Fruit fly (Drosophila melanogaster) whole organism, embryonic: ENCODE data around the gene CG32040.

Source experiments
- CG14441 ChIP-seq: fragments of 200-800 bp; sonication (Bioruptor generic); IDR thresholded peaks from 2 replicates; pipeline ENCODE4 v1.3.6; 2022; ENCODE audit warnings: missing biosample characterization, missing genetic modification characterization
- CG8290 ChIP-seq, 3 experiments: fragments of 200-800 bp; sonication (Bioruptor generic); optimal IDR thresholded peaks; 2 replicates each; lab custom pipeline; 2016 to 2019; ENCODE audit warnings: missing biosample characterization in 3 of 3, missing genetic modification characterization in 3 of 3, mild to moderate bottlenecking in 2 of 3, moderate library complexity in 1 of 3
- Side ChIP-seq: fragments of 200-800 bp; sonication (Bioruptor generic); optimal IDR thresholded peaks from 2 replicates; lab custom pipeline; 2016; ENCODE audit warnings: missing biosample characterization, missing genetic modification characterization
- chinmo ChIP-seq: fragments of 200-800 bp; sonication (Bioruptor generic); IDR thresholded peaks from 4 replicates; pipeline ENCODE4 v1.3.6; 2022; ENCODE audit warnings: missing biosample characterization, missing genetic modification characterization; ENCODE audit not compliant: partially characterized antibody
- ci ChIP-seq: fragments of 200-800 bp; sonication (Bioruptor generic); IDR thresholded peaks from 3 replicates; pipeline ENCODE4 v1.3.6; 2022; ENCODE audit warnings: missing biosample characterization, missing genetic modification characterization
- lola ChIP-seq, 3 experiments: fragments of >200 bp in 2 of 3; fragments of 200-800 bp in 1 of 3; sonication (Bioruptor generic) in 1 of 3; optimal IDR thresholded peaks; 2 replicates each; lab custom pipeline; 2017 to 2019; ENCODE audit warnings: missing biosample characterization in 3 of 3, missing genetic modification characterization in 3 of 3, mild to moderate bottlenecking in 1 of 3, moderate library complexity in 1 of 3
- pb ChIP-seq: fragments of 200-800 bp; sonication (Bioruptor generic); optimal IDR thresholded peaks from 3 replicates; lab custom pipeline; 2016; ENCODE audit warnings: missing biosample characterization, missing genetic modification characterization
- tup ChIP-seq: fragments of 200-800 bp; sonication (Bioruptor generic); optimal IDR thresholded peaks from 2 replicates; lab custom pipeline; 2016; ENCODE audit warnings: missing biosample characterization, mild to moderate bottlenecking, missing genetic modification characterization, moderate library complexity

dm6 chr3L:9400697-9401353 is 47.0 kb downstream of the CG32040 start:
- TF ChIP-seq lola (GFP tag; optimal IDR thresholded peaks at IDR 0.05; lab: Kevin White, UChicago) (no peak), CG8290 (GFP tag; optimal IDR thresholded peaks at IDR 0.05; lab: Kevin White, UChicago) (no peak), CG8290 (tag; optimal IDR thresholded peaks at IDR 0.05; lab: Kevin White, UChicago) (no peak), CG14441 (no peak), pb (no peak), Side (no peak), tup (no peak), chinmo (GFP tag; lab: Robert Waterston, UW) (peak; percentile 67; the same call in 2 of the 4 replicates), ci (GFP tag; lab: Robert Waterston, UW) (no peak)
